Worm (Caenorhabditis elegans) whole organism, early embryonic: ENCODE measurements around the gene K09H11.4.

ENCODE experiments used
- B0310.2 ChIP-seq: sonication (generic microtip); optimal IDR thresholded peaks from 2 replicates; lab custom pipeline; 2016; ENCODE audit warnings: mild to moderate bottlenecking, missing genetic modification characterization, missing compliant biosample characterization
- aly-1 ChIP-seq: sonication (generic microtip); optimal IDR thresholded peaks from 2 replicates; lab custom pipeline; 2016; ENCODE audit warnings: missing genetic modification characterization, missing compliant biosample characterization
- ama-1 ChIP-seq: fragments of 150-350 bp; optimal IDR thresholded peaks from 2 replicates; lab custom pipeline; 2014
- hmg-4 ChIP-seq: fragments of 200-800 bp; sonication (Bioruptor generic); optimal IDR thresholded peaks from 2 replicates; lab custom pipeline; 2018; ENCODE audit warnings: mild to moderate bottlenecking, missing genetic modification characterization, missing compliant biosample characterization

- TF ChIP-seq hmg-4 (GFP tag; lab: Kevin White, UChicago) (no peak), ama-1 (lab: Kevin White, UChicago) (no peak), B0310.2 (no peak), aly-1 (tag; lab: Kevin White, UChicago) (no peak)
These were observed 9.9 kb downstream of the K09H11.4 start, which contains the start of gene K09H11.9 for ce11 chrV:5716508-5716907.
